Fruit fly (Drosophila melanogaster): ENCODE results near the gene CG3355.

The CG3355 gene

dm6 chr2L:4694421-4694820 is 43.2 kb downstream of the CG3355 start, which contains the start of gene dcma:
Gene dcma (plus strand): TSS chr2L:4694721.
- TF ChIP-seq CG17801 (GFP tag; optimal IDR thresholded peaks at IDR 0.05; ENCODE audit: partially characterized antibody): no peak

- no peak for TF ChIP-seq CG17801 (GFP tag; optimal IDR thresholded peaks at IDR 0.05; ENCODE audit: partially characterized antibody)
Observed at dm6 chr2L:4698837-4699236, 47.6 kb downstream of the CG3355 start.

dm6 chr2L:4701385-4701784 is 50.2 kb downstream of the CG3355 start, which contains the start of gene Taf12L:
Gene Taf12L (minus strand): TSS chr2L:4701485.
- TF ChIP-seq CG17801 (GFP tag; optimal IDR thresholded peaks at IDR 0.05; ENCODE audit: partially characterized antibody): no peak
